Fruit fly (Drosophila melanogaster) whole organism, pupa: Measurements from ENCODE around the gene CG10584.

Experiments
- CG15710 ChIP-seq: fragments of 200-800 bp; sonication (Bioruptor generic); optimal IDR thresholded peaks from 2 replicates; lab custom pipeline; 2018; ENCODE audit warnings: missing biosample characterization, mild to moderate bottlenecking, missing genetic modification characterization, moderate library complexity
- CG8301 ChIP-seq: fragments of 200-800 bp; sonication (Bioruptor generic); optimal IDR thresholded peaks from 2 replicates; lab custom pipeline; 2018; ENCODE audit warnings: missing biosample characterization, mild to moderate bottlenecking, missing genetic modification characterization
- D1 ChIP-seq: fragments of 200-800 bp; sonication (Bioruptor generic); optimal IDR thresholded peaks from 2 replicates; lab custom pipeline; 2018; ENCODE audit warnings: missing biosample characterization, mild to moderate bottlenecking, missing genetic modification characterization, moderate library complexity
- fd96Ca ChIP-seq: fragments of 200-800 bp; sonication (Bioruptor generic); IDR thresholded peaks from 3 replicates; pipeline ENCODE4 v1.3.6; 2022; ENCODE audit warnings: missing biosample characterization, missing genetic modification characterization

DNA sequence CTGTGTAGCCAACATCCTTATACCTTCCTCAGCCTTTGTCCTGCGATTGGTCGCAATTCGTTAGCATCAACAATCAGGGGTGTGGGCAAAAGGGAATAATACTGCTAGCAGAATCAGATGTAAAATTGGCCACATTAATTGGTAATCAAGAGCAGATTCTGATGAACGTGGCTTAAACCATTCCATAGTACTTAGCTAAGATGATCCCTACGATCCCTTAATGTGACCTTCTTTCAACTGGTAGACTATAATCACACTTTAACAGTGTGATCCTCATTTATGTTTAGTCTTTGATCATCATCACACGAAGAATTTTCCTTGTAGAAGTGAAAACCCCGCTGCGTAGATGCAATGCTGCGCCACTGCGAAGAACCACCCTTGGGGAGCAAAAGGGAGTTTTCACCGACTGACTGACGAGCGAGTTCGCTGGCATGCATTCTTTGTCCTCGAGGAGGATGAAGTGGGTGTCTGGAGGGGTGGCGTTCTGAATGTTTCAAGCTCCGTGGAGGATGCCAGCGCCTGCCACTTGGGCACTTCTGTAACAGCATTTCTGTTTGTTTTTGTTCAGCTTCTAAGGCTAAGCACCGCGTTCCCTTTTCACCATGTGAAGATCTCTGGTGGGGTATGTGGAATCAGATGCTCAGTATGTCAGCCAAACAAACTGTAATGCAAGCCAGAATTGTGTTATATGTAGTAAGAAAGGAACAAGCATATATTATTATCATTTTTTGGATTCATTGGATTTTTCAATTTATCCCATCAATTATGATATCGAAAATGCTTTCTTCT lies 12.9 kb upstream of the CG10584 start:
- TF ChIP-seq CG15710 = peak; percentile 65
- TF ChIP-seq D1 (tag; lab: Kevin White, UChicago) = no peak
- 0 out of 3 replicates have a peak, but pooled peaks have one; percentile 25 for TF ChIP-seq fd96Ca (GFP tag; lab: Robert Waterston, UW)
- TF ChIP-seq CG8301 = peak; percentile 32
